Fruit fly (Drosophila melanogaster): ENCODE data around the gene CG43798.

Gene CG43798

dm6 chr2L:4684361-4684760 is 37.5 kb downstream of the CG43798 start, which contains the start of gene Elba1:
Gene Elba1 (minus strand): TSS chr2L:4684461.
- TF ChIP-seq Hr38 (GFP tag; optimal IDR thresholded peaks at IDR 0.05) (no peak), lz (GFP tag; optimal IDR thresholded peaks at IDR 0.05) (no peak)

dm6 chr2L:4687211-4687610 is 40.4 kb downstream of the CG43798 start, which contains the start of gene Elba3:
Gene Elba3 (plus strand): TSS chr2L:4687511.
- TF ChIP-seq Hr38 (GFP tag; optimal IDR thresholded peaks at IDR 0.05) (no peak), fkh (GFP tag; optimal IDR thresholded peaks at IDR 0.05) (no peak), svp (GFP tag) (no peak), fd85E (GFP tag; optimal IDR thresholded peaks at IDR 0.05) (no peak), CG32006 (GFP tag; optimal IDR thresholded peaks at IDR 0.05) (no peak)

- no peak for TF ChIP-seq CG7368 (GFP tag; optimal IDR thresholded peaks at IDR 0.05)
- no peak for TF ChIP-seq Ets21C (GFP tag; optimal IDR thresholded peaks at IDR 0.05)
- TF ChIP-seq CG10631 (GFP tag; optimal IDR thresholded peaks at IDR 0.05) = no peak
- TF ChIP-seq CG15336 (GFP tag; IDR thresholded peaks at IDR 0.05) = no peak
- no peak for TF ChIP-seq topi (GFP tag; optimal IDR thresholded peaks at IDR 0.05)
- no peak for TF ChIP-seq CG8632 (GFP tag; optimal IDR thresholded peaks at IDR 0.05)
- no peak for TF ChIP-seq fkh (GFP tag; optimal IDR thresholded peaks at IDR 0.05)
- no peak for TF ChIP-seq eg (GFP tag; IDR thresholded peaks at IDR 0.05)
- TF ChIP-seq fd85E (GFP tag; optimal IDR thresholded peaks at IDR 0.05) = no peak
- no peak for TF ChIP-seq CG6792 (GFP tag; optimal IDR thresholded peaks at IDR 0.05)
- TF ChIP-seq CG11294 (GFP tag; IDR thresholded peaks at IDR 0.05) = no peak
Measured at dm6 chr2L:4690602-4691001, 43.8 kb downstream of the CG43798 start, which contains the start of gene CG3251. Gene CG3251 (minus strand): TSS chr2L:4690702.

- TF ChIP-seq Ets21C (GFP tag; optimal IDR thresholded peaks at IDR 0.05) (no peak), svp (GFP tag) (peak; percentile 13)
Measured at dm6 chr2L:4694421-4694820, 47.6 kb downstream of the CG43798 start, which contains the start of gene dcma. Gene dcma (plus strand): TSS chr2L:4694721.
